Worm (Caenorhabditis elegans) whole organism, late embryonic: ENCODE data around the gene gmap-1.
A peak's percentile ranks its signal among the peaks of the same experiment; 100 is the strongest.

Experiments used
- K02D7.2 ChIP-seq: sonication (generic microtip); optimal IDR thresholded peaks from 2 replicates; lab custom pipeline; 2017; ENCODE audit warnings: mild to moderate bottlenecking, missing genetic modification characterization, missing compliant biosample characterization
- T23F11.4 ChIP-seq: fragments of 200-800 bp; sonication (Bioruptor generic); optimal IDR thresholded peaks from 2 replicates; lab custom pipeline; 2018; ENCODE audit warnings: mild to moderate bottlenecking, missing genetic modification characterization, missing compliant biosample characterization
- Y22D7AL.16 ChIP-seq: sonication (generic microtip); optimal IDR thresholded peaks from 2 replicates; lab custom pipeline; 2016; ENCODE audit warnings: missing genetic modification characterization, missing compliant biosample characterization
- ahr-1 ChIP-seq: sonication (generic microtip); optimal IDR thresholded peaks from 2 replicates; lab custom pipeline; 2016; ENCODE audit warnings: missing genetic modification characterization, missing compliant biosample characterization
- ama-1 ChIP-seq: fragments of 150-350 bp; optimal IDR thresholded peaks from 2 replicates; lab custom pipeline; 2014
- ceh-14 ChIP-seq: sonication (generic microtip); optimal IDR thresholded peaks from 2 replicates; lab custom pipeline; 2016; ENCODE audit warnings: missing genotype, missing genetic modification characterization, missing compliant biosample characterization
- ceh-19 ChIP-seq: fragments of 200-800 bp; sonication (Bioruptor generic); optimal IDR thresholded peaks from 2 replicates; lab custom pipeline; 2018; ENCODE audit warnings: mild to moderate bottlenecking, missing genetic modification characterization, missing compliant biosample characterization
- ceh-2 ChIP-seq: sonication (generic microtip); optimal IDR thresholded peaks from 2 replicates; lab custom pipeline; 2016; ENCODE audit warnings: missing genotype, missing genetic modification characterization, missing compliant biosample characterization
- ceh-24 ChIP-seq: sonication (generic microtip); optimal IDR thresholded peaks from 2 replicates; lab custom pipeline; 2016; ENCODE audit warnings: mild to moderate bottlenecking, missing genetic modification characterization, missing compliant biosample characterization
- ceh-30 ChIP-seq: fragments of 150-350 bp; optimal IDR thresholded peaks from 2 replicates; lab custom pipeline; 2014; ENCODE audit warnings: missing biosample characterization, missing genetic modification characterization
- ceh-31 ChIP-seq: sonication (generic microtip); optimal IDR thresholded peaks from 2 replicates; lab custom pipeline; 2016; ENCODE audit warnings: missing genetic modification characterization, missing compliant biosample characterization
- ceh-34 ChIP-seq: sonication (generic microtip); optimal IDR thresholded peaks from 2 replicates; lab custom pipeline; 2016; ENCODE audit warnings: mild to moderate bottlenecking, missing genetic modification characterization, missing compliant biosample characterization
- ceh-45 ChIP-seq: fragments of 200-800 bp; sonication (Bioruptor generic); IDR thresholded peaks from 2 replicates; pipeline ENCODE4 v1.3.6; 2022; ENCODE audit warnings: missing genetic modification reagents, missing genetic modification characterization, missing compliant biosample characterization
- ceh-48 ChIP-seq: sonication (generic microtip); optimal IDR thresholded peaks from 2 replicates; lab custom pipeline; 2016; ENCODE audit warnings: missing genetic modification characterization, inconsistent platforms, missing compliant biosample characterization
- che-1 ChIP-seq: sonication (generic microtip); optimal IDR thresholded peaks from 2 replicates; lab custom pipeline; 2016; ENCODE audit warnings: mild to moderate bottlenecking, missing genetic modification characterization, missing compliant biosample characterization
- elt-4 ChIP-seq: sonication (generic microtip); optimal IDR thresholded peaks from 2 replicates; lab custom pipeline; 2016; ENCODE audit warnings: missing genetic modification characterization, missing compliant biosample characterization
- ets-4 ChIP-seq: sonication (generic microtip); optimal IDR thresholded peaks from 2 replicates; lab custom pipeline; 2016; ENCODE audit warnings: missing genetic modification characterization, missing compliant biosample characterization
- eyg-1 ChIP-seq: sonication (generic microtip); optimal IDR thresholded peaks from 2 replicates; lab custom pipeline; 2016; ENCODE audit warnings: missing genotype, missing genetic modification characterization, missing compliant biosample characterization
- fkh-6 ChIP-seq: sonication (generic microtip); optimal IDR thresholded peaks from 2 replicates; lab custom pipeline; 2016; ENCODE audit warnings: missing genetic modification characterization, missing compliant biosample characterization
- gmeb-2 ChIP-seq: sonication (generic microtip); optimal IDR thresholded peaks from 2 replicates; lab custom pipeline; 2016; ENCODE audit warnings: missing genetic modification characterization, inconsistent platforms, missing compliant biosample characterization
- hlh-13 ChIP-seq: fragments of 200-800 bp; sonication (Bioruptor generic); optimal IDR thresholded peaks from 2 replicates; lab custom pipeline; 2018; ENCODE audit warnings: mild to moderate bottlenecking, missing genetic modification characterization, missing compliant biosample characterization
- hlh-30 ChIP-seq: sonication (generic microtip); optimal IDR thresholded peaks from 2 replicates; lab custom pipeline; 2017; ENCODE audit warnings: antibody characterized with exemption, missing genetic modification characterization, missing compliant biosample characterization; ENCODE audit not compliant: insufficient read depth
- lin-11 ChIP-seq: fragments of 200-800 bp; sonication (Bioruptor generic); optimal IDR thresholded peaks from 2 replicates; lab custom pipeline; 2018; ENCODE audit warnings: mild to moderate bottlenecking, missing genetic modification characterization, missing compliant biosample characterization
- mec-3 ChIP-seq: sonication (generic microtip); optimal IDR thresholded peaks from 2 replicates; lab custom pipeline; 2016; ENCODE audit warnings: borderline replicate concordance, missing genetic modification characterization, missing compliant biosample characterization
- nfya-1 ChIP-seq: sonication (generic microtip); optimal IDR thresholded peaks from 2 replicates; lab custom pipeline; 2017; ENCODE audit warnings: missing genetic modification characterization, mild to moderate bottlenecking, missing compliant biosample characterization, antibody characterized with exemption, moderate library complexity
- odd-2 ChIP-seq: sonication (generic microtip); optimal IDR thresholded peaks from 2 replicates; lab custom pipeline; 2017; ENCODE audit warnings: antibody characterized with exemption, mild to moderate bottlenecking, missing genetic modification characterization, missing compliant biosample characterization
- pat-9 ChIP-seq: fragments of 200-800 bp; sonication (Bioruptor generic); optimal IDR thresholded peaks from 2 replicates; lab custom pipeline; 2018; ENCODE audit warnings: mild to moderate bottlenecking, missing genetic modification characterization, moderate library complexity, missing compliant biosample characterization
- pha-2 ChIP-seq: sonication (generic microtip); optimal IDR thresholded peaks from 2 replicates; lab custom pipeline; 2017; ENCODE audit warnings: mild to moderate bottlenecking, missing genetic modification characterization, missing compliant biosample characterization
- pros-1 ChIP-seq: fragments of 150-350 bp; optimal IDR thresholded peaks from 2 replicates; lab custom pipeline; 2014; ENCODE audit warnings: missing biosample characterization, missing genetic modification reagents, missing genetic modification characterization
- sdc-2 ChIP-seq: sonication (generic microtip); optimal IDR thresholded peaks from 2 replicates; lab custom pipeline; 2016; ENCODE audit warnings: missing genotype, missing genetic modification characterization, missing compliant biosample characterization
- sox-4 ChIP-seq: sonication (generic microtip); optimal IDR thresholded peaks from 2 replicates; lab custom pipeline; 2017; ENCODE audit warnings: mild to moderate bottlenecking, missing genetic modification characterization, inconsistent platforms, missing compliant biosample characterization
- tbx-2 ChIP-seq: sonication (generic microtip); optimal IDR thresholded peaks from 2 replicates; lab custom pipeline; 2016; ENCODE audit warnings: missing genetic modification characterization, missing compliant biosample characterization
- tbx-7 ChIP-seq: sonication (generic microtip); optimal IDR thresholded peaks from 2 replicates; lab custom pipeline; 2016; ENCODE audit warnings: missing genotype, missing genetic modification characterization, missing compliant biosample characterization
- ttx-3 ChIP-seq: sonication (generic microtip); optimal IDR thresholded peaks from 2 replicates; lab custom pipeline; 2016; ENCODE audit warnings: missing genetic modification reagents, missing genetic modification characterization, missing compliant biosample characterization
- unc-3 ChIP-seq, 2 experiments: fragments of 200-800 bp in 1 of 2; sonication (Bioruptor generic) in 1 of 2; sonication (generic microtip) in 1 of 2; conservative IDR thresholded peaks in 1 of 2; optimal IDR thresholded peaks in 1 of 2; 2 replicates each; pipeline versions ENCODE4 v1.3.6 to Lab custom; 2016 to 2022; ENCODE audit warnings: missing compliant biosample characterization in 2 of 2, missing genetic modification characterization in 2 of 2, missing genetic modification reagents in 1 of 2
- unc-42 ChIP-seq: sonication (generic microtip); optimal IDR thresholded peaks from 2 replicates; lab custom pipeline; 2016; ENCODE audit warnings: missing genotype, missing genetic modification characterization, missing compliant biosample characterization
- unc-55 ChIP-seq: sonication (generic microtip); optimal IDR thresholded peaks from 2 replicates; lab custom pipeline; 2017; ENCODE audit warnings: missing biosample characterization, missing genetic modification reagents, missing genetic modification characterization
- ztf-16 ChIP-seq: sonication (generic microtip); optimal IDR thresholded peaks from 2 replicates; lab custom pipeline; 2017; ENCODE audit warnings: missing genetic modification characterization, missing compliant biosample characterization

Gene gmap-1

DNA sequence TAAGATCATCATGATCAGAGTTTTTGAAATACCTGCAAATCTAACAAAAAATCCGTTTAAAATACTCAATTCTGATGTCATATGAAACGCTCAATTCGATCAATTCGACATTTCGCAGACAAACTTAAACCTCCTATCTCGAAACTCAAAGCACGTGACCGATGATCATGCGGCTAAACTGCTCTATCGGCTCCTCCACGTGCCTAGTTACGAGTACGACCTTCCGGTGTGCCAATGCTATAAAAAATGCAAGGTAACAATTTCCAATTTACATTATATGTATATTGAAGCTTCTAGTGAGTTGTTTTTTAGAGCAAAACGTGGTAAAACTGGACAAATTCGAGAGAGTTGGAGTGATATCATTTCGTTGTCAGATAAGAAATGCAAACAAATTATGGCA lies 23.5 kb downstream of the gmap-1 start:
- TF ChIP-seq hlh-30 (tag; lab: Kevin White, UChicago), result peak; percentile 26
- no peak for TF ChIP-seq ets-4 (tag; lab: Kevin White, UChicago)

- TF ChIP-seq ttx-3 (no peak), odd-2 (tag; lab: Kevin White, UChicago) (no peak), Y22D7AL.16 (tag; lab: Kevin White, UChicago) (no peak), che-1 (tag; lab: Kevin White, UChicago) (no peak), ceh-2 (tag; lab: Kevin White, UChicago) (no peak), ceh-24 (tag; lab: Kevin White, UChicago) (no peak), sox-4 (no peak), T23F11.4 (GFP tag; lab: Kevin White, UChicago) (no peak), ceh-14 (no peak), ceh-31 (tag; lab: Kevin White, UChicago) (no peak), ceh-45 (GFP tag; lab: Robert Waterston, UW) (no peak), ceh-19 (GFP tag; lab: Kevin White, UChicago) (no peak), ztf-16 (tag; lab: Kevin White, UChicago) (no peak)
- TF ChIP-seq, all 69 proteins: peak for 0
These were observed 24.9 kb downstream of the gmap-1 start for ce11 chrX:12909910-12910309.

DNA sequence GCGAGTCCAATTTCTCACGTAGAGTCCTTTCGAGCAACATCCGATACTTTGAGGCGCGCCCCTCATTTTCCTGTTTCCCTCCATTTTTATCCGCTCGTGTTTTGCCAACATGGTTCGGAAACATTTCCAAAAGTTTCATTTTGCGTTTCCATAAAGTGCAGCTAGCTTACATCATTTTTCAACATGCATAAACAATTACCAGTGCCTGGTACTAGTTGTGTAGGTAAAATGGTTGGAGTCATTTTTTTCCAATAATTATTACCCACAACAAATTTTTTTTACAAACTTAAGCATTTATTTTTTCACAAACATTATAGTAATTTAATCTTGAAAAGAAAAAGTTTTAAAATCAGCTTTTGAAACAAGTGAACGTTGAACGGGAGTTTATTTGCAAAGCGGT lies 26.1 kb downstream of the gmap-1 start:
- TF ChIP-seq ets-4 (tag; lab: Kevin White, UChicago) (no peak), ceh-48 (tag; lab: Kevin White, UChicago) (no peak), mec-3 (tag; lab: Kevin White, UChicago) (no peak), unc-3 (GFP tag; conservative IDR thresholded peaks at IDR 0.05; lab: Robert Waterston, UW) (no peak), unc-3 (tag; optimal IDR thresholded peaks at IDR 0.05; lab: Kevin White, UChicago) (no peak), sox-4 (no peak), elt-4 (tag; lab: Kevin White, UChicago) (no peak), eyg-1 (tag; lab: Kevin White, UChicago) (no peak), K02D7.2 (tag; lab: Kevin White, UChicago) (no peak), lin-11 (tag; lab: Kevin White, UChicago) (no peak), ahr-1 (tag; lab: Kevin White, UChicago) (no peak)
- TF ChIP-seq, all 69 proteins: peak for 0

ce11 chrX:12907502-12907901 lies 27.3 kb downstream of the gmap-1 start, which contains the start of gene pqn-18:
Gene pqn-18 (plus strand): TSS chrX:12907832.
- no peak for TF ChIP-seq tbx-7 (tag; lab: Kevin White, UChicago)
- TF ChIP-seq ceh-30 (tag; lab: Kevin White, UChicago), result no peak
- no peak for TF ChIP-seq unc-55 (GFP tag; lab: Kevin White, UChicago)
- no peak for TF ChIP-seq ceh-45 (GFP tag; lab: Robert Waterston, UW)
- no peak for TF ChIP-seq pat-9 (tag; lab: Kevin White, UChicago)
- no peak for TF ChIP-seq ama-1 (lab: Kevin White, UChicago)
- no peak for TF ChIP-seq fkh-6
- no peak for TF ChIP-seq ahr-1 (tag; lab: Kevin White, UChicago)

- TF ChIP-seq ceh-34 (no peak), ttx-3 (no peak), ceh-45 (GFP tag; lab: Robert Waterston, UW) (no peak), ztf-16 (tag; lab: Kevin White, UChicago) (no peak), nfya-1 (tag; lab: Kevin White, UChicago) (no peak), sdc-2 (tag; lab: Kevin White, UChicago) (peak; percentile 12), hlh-13 (GFP tag; lab: Kevin White, UChicago) (no peak), sox-4 (no peak), unc-55 (GFP tag; lab: Kevin White, UChicago) (no peak), pros-1 (tag; lab: Kevin White, UChicago) (no peak), eyg-1 (tag; lab: Kevin White, UChicago) (no peak), che-1 (tag; lab: Kevin White, UChicago) (no peak), gmeb-2 (tag; lab: Kevin White, UChicago) (no peak), pha-2 (tag; lab: Kevin White, UChicago) (no peak), ceh-31 (tag; lab: Kevin White, UChicago) (peak; percentile 13), unc-3 (GFP tag; conservative IDR thresholded peaks at IDR 0.05; lab: Robert Waterston, UW) (no peak), unc-3 (tag; optimal IDR thresholded peaks at IDR 0.05; lab: Kevin White, UChicago) (no peak), unc-42 (tag; lab: Kevin White, UChicago) (no peak), tbx-2 (tag; lab: Kevin White, UChicago) (peak; percentile 23)
These were observed 31.0 kb downstream of the gmap-1 start for ce11 chrX:12903810-12904209.
